Fruit fly (Drosophila melanogaster) whole organism, embryonic: ENCODE measurements around the gene Fmr1.

Source experiments
- CG10267 ChIP-seq: fragments of 200-800 bp; sonication (Bioruptor generic); optimal IDR thresholded peaks from 2 replicates; lab custom pipeline; 2018; ENCODE audit warnings: missing biosample characterization, mild to moderate bottlenecking, missing genetic modification characterization, moderate library complexity
- CG12155 ChIP-seq: fragments of 200-800 bp; sonication (Bioruptor generic); optimal IDR thresholded peaks from 3 replicates; lab custom pipeline; 2016; ENCODE audit warnings: missing biosample characterization, missing genetic modification characterization
- CG12219 ChIP-seq: fragments of 200-800 bp; sonication (Bioruptor generic); optimal IDR thresholded peaks from 3 replicates; lab custom pipeline; 2018; ENCODE audit warnings: missing biosample characterization, mild to moderate bottlenecking, missing genetic modification characterization
- CG12236 ChIP-seq: fragments of 200-800 bp; sonication (Bioruptor generic); optimal IDR thresholded peaks from 2 replicates; lab custom pipeline; 2016; ENCODE audit warnings: missing biosample characterization, missing genetic modification characterization
- CG12744 ChIP-seq: fragments of 200-800 bp; sonication (Bioruptor generic); optimal IDR thresholded peaks from 2 replicates; lab custom pipeline; 2016; ENCODE audit warnings: missing biosample characterization, missing genetic modification characterization
- CG13296 ChIP-seq: fragments of 200-800 bp; sonication (Bioruptor generic); optimal IDR thresholded peaks from 3 replicates; lab custom pipeline; 2018; ENCODE audit warnings: missing biosample characterization, mild to moderate bottlenecking, missing genetic modification characterization
- CG14667 ChIP-seq: fragments of 200-800 bp; sonication (Bioruptor generic); IDR thresholded peaks from 2 replicates; pipeline ENCODE4 v1.3.6; 2022; ENCODE audit warnings: missing biosample characterization, missing genetic modification characterization
- CG14710 ChIP-seq: fragments of 200-800 bp; sonication (Bioruptor generic); optimal IDR thresholded peaks from 3 replicates; lab custom pipeline; 2019; ENCODE audit warnings: missing biosample characterization, mild to moderate bottlenecking, missing genetic modification characterization, moderate library complexity
- CG15073 ChIP-seq: fragments of 200-800 bp; sonication (Bioruptor generic); optimal IDR thresholded peaks from 2 replicates; lab custom pipeline; 2016; ENCODE audit warnings: missing biosample characterization, missing genetic modification characterization
- CG15514 ChIP-seq: fragments of 200-800 bp; sonication (Bioruptor generic); optimal IDR thresholded peaks from 3 replicates; lab custom pipeline; 2017; ENCODE audit warnings: missing biosample characterization, missing genetic modification characterization, mild to moderate bottlenecking, moderate library complexity, missing genetic modification reagents
- CG17359 ChIP-seq: fragments of 200-800 bp; sonication (Bioruptor generic); optimal IDR thresholded peaks from 3 replicates; lab custom pipeline; 2018; ENCODE audit warnings: missing biosample characterization, mild to moderate bottlenecking, missing genetic modification characterization, moderate library complexity
- CG1792 ChIP-seq: fragments of 200-800 bp; sonication (Bioruptor generic); optimal IDR thresholded peaks from 2 replicates; lab custom pipeline; 2016; ENCODE audit warnings: missing biosample characterization, missing genetic modification characterization
- CG2120 ChIP-seq: fragments of 200-800 bp; sonication (Bioruptor generic); optimal IDR thresholded peaks from 3 replicates; lab custom pipeline; 2016; ENCODE audit warnings: missing biosample characterization, missing genetic modification characterization
- CG31441 ChIP-seq: fragments of 200-800 bp; sonication (Bioruptor generic); IDR thresholded peaks from 2 replicates; pipeline ENCODE4 v1.3.6; 2022; ENCODE audit warnings: missing biosample characterization, missing genetic modification characterization
- CG3407 ChIP-seq: fragments of 200-800 bp; sonication (Bioruptor generic); optimal IDR thresholded peaks from 2 replicates; lab custom pipeline; 2018; ENCODE audit warnings: missing biosample characterization, mild to moderate bottlenecking, missing genetic modification characterization
- CG4282 ChIP-seq: fragments of 200-800 bp; sonication (Bioruptor generic); optimal IDR thresholded peaks from 2 replicates; lab custom pipeline; 2016; ENCODE audit warnings: missing biosample characterization, missing genetic modification characterization
- CG4424 ChIP-seq: fragments of 200-800 bp; sonication (Bioruptor generic); optimal IDR thresholded peaks from 3 replicates; lab custom pipeline; 2016; ENCODE audit warnings: missing biosample characterization, missing genetic modification characterization
- CG6689 ChIP-seq: fragments of 200-800 bp; sonication (Bioruptor generic); IDR thresholded peaks from 2 replicates; pipeline ENCODE4 v1.3.6; 2022; ENCODE audit warnings: missing biosample characterization, missing genetic modification characterization
- CG8290 ChIP-seq, 3 experiments: fragments of 200-800 bp; sonication (Bioruptor generic); optimal IDR thresholded peaks; 2 replicates each; lab custom pipeline; 2016 to 2019; ENCODE audit warnings: missing biosample characterization in 3 of 3, missing genetic modification characterization in 3 of 3, mild to moderate bottlenecking in 2 of 3, moderate library complexity in 1 of 3
- CG8359 ChIP-seq: fragments of 200-800 bp; sonication (Bioruptor generic); optimal IDR thresholded peaks from 2 replicates; lab custom pipeline; 2017; ENCODE audit warnings: missing biosample characterization, mild to moderate bottlenecking, missing genetic modification characterization, borderline replicate concordance
- CG8944 ChIP-seq: fragments of 200-800 bp; sonication (Bioruptor generic); optimal IDR thresholded peaks from 3 replicates; lab custom pipeline; 2016; ENCODE audit warnings: missing biosample characterization, missing genetic modification characterization
- CG9876 ChIP-seq: fragments of 200-800 bp; sonication (Bioruptor generic); optimal IDR thresholded peaks from 2 replicates; lab custom pipeline; 2016; ENCODE audit warnings: missing biosample characterization, missing genetic modification characterization
- CoRest ChIP-seq: fragments of 200-800 bp; sonication (Bioruptor generic); optimal IDR thresholded peaks from 3 replicates; lab custom pipeline; 2018; ENCODE audit warnings: missing biosample characterization, mild to moderate bottlenecking, missing genetic modification characterization, moderate library complexity
- Dip3 ChIP-seq: fragments of 200-800 bp; sonication (Bioruptor generic); optimal IDR thresholded peaks from 3 replicates; lab custom pipeline; 2016; ENCODE audit warnings: missing biosample characterization, missing genetic modification characterization
- ERR ChIP-seq: fragments of 200-800 bp; sonication (Bioruptor generic); optimal IDR thresholded peaks from 2 replicates; lab custom pipeline; 2016; ENCODE audit warnings: missing biosample characterization, missing genetic modification characterization
- Gsc ChIP-seq: fragments of 200-800 bp; sonication (Bioruptor generic); IDR thresholded peaks from 2 replicates; pipeline ENCODE4 v1.3.6; 2022; ENCODE audit warnings: missing biosample characterization, missing genetic modification characterization
- HLH4C ChIP-seq: fragments of 200-800 bp; sonication (Bioruptor generic); IDR thresholded peaks from 3 replicates; pipeline ENCODE4 v1.3.6; 2022; ENCODE audit warnings: missing biosample characterization, missing genetic modification characterization; ENCODE audit not compliant: partially characterized antibody
- HmgZ ChIP-seq: fragments of 200-800 bp; sonication (Bioruptor generic); optimal IDR thresholded peaks from 2 replicates; lab custom pipeline; 2018; ENCODE audit warnings: missing biosample characterization, mild to moderate bottlenecking, missing genetic modification characterization
- Hsf ChIP-seq: fragments of 200-800 bp; sonication (Bioruptor generic); optimal IDR thresholded peaks from 3 replicates; lab custom pipeline; 2016; ENCODE audit warnings: missing biosample characterization, missing genetic modification characterization
- Med ChIP-seq: fragments of 200-800 bp; sonication (Bioruptor generic); peaks from one replicate; lab custom pipeline; 2016; ENCODE audit warnings: missing biosample characterization, missing genetic modification characterization, mild to moderate bottlenecking, inconsistent platforms, moderate library complexity
- Mes4 ChIP-seq: fragments of 200-800 bp; sonication (Bioruptor generic); optimal IDR thresholded peaks from 2 replicates; lab custom pipeline; 2016; ENCODE audit warnings: missing biosample characterization, missing genetic modification characterization
- NfI ChIP-seq: fragments of 200-800 bp; sonication (Bioruptor generic); optimal IDR thresholded peaks from 3 replicates; lab custom pipeline; 2018; ENCODE audit warnings: missing biosample characterization, mild to moderate bottlenecking, missing genetic modification characterization, moderate library complexity
- Rfx ChIP-seq: fragments of 200-800 bp; sonication (Bioruptor generic); IDR thresholded peaks from 2 replicates; pipeline ENCODE4 v1.3.6; 2022; ENCODE audit warnings: missing biosample characterization, missing genetic modification characterization
- Sry-β ChIP-seq: fragments of 200-800 bp; sonication (Bioruptor generic); optimal IDR thresholded peaks from 2 replicates; lab custom pipeline; 2018; ENCODE audit warnings: missing biosample characterization, mild to moderate bottlenecking, missing genetic modification characterization, moderate library complexity
- Stat92E ChIP-seq, 3 experiments: fragments of >200 bp in 2 of 3; fragments of 200-800 bp in 1 of 3; sonication (Bioruptor generic) in 1 of 3; optimal IDR thresholded peaks; 2 replicates each; lab custom pipeline; 2017 to 2019; ENCODE audit warnings: missing biosample characterization in 3 of 3, missing genetic modification characterization in 3 of 3, mild to moderate bottlenecking in 1 of 3, moderate library complexity in 1 of 3
- aop ChIP-seq: fragments of 200-800 bp; sonication (Bioruptor generic); IDR thresholded peaks from 2 replicates; pipeline ENCODE4 v1.3.6; 2022; ENCODE audit warnings: missing biosample characterization, missing genetic modification characterization
- btn ChIP-seq: fragments of 200-800 bp; sonication (Bioruptor generic); optimal IDR thresholded peaks from 2 replicates; lab custom pipeline; 2016; ENCODE audit warnings: missing biosample characterization, missing genetic modification characterization
- cas ChIP-seq: fragments of 200-800 bp; sonication (Bioruptor generic); IDR thresholded peaks from 2 replicates; pipeline ENCODE4 v1.3.6; 2022; ENCODE audit warnings: missing biosample characterization, missing genetic modification characterization
- croc ChIP-seq: fragments of 200-800 bp; sonication (Bioruptor generic); conservative IDR thresholded peaks from 3 replicates; pipeline ENCODE4 v1.3.6; 2022; ENCODE audit warnings: missing biosample characterization, missing genetic modification characterization
- gce ChIP-seq: fragments of 200-800 bp; sonication (Bioruptor generic); IDR thresholded peaks from 3 replicates; pipeline ENCODE4 v1.3.6; 2022; ENCODE audit warnings: missing biosample characterization, missing genetic modification characterization
- gro ChIP-seq: fragments of 200-800 bp; sonication (Bioruptor generic); optimal IDR thresholded peaks from 2 replicates; lab custom pipeline; 2016; ENCODE audit warnings: missing biosample characterization, missing genetic modification characterization
- her ChIP-seq: fragments of 200-800 bp; sonication (Bioruptor generic); optimal IDR thresholded peaks from 2 replicates; lab custom pipeline; 2016; ENCODE audit warnings: missing biosample characterization, missing genetic modification characterization
- jing ChIP-seq: fragments of 200-800 bp; sonication (Bioruptor generic); optimal IDR thresholded peaks from 2 replicates; lab custom pipeline; 2018; ENCODE audit warnings: missing biosample characterization, mild to moderate bottlenecking, missing genetic modification characterization
- mam ChIP-seq: fragments of 200-800 bp; sonication (Bioruptor generic); optimal IDR thresholded peaks from 3 replicates; lab custom pipeline; 2016; ENCODE audit warnings: missing biosample characterization, missing genetic modification characterization
- mld ChIP-seq: fragments of 200-800 bp; sonication (Bioruptor generic); IDR thresholded peaks from 3 replicates; pipeline ENCODE4 v1.3.6; 2022; ENCODE audit warnings: missing biosample characterization, missing genetic modification characterization; ENCODE audit not compliant: partially characterized antibody
- pzg ChIP-seq: fragments of 200-800 bp; sonication (Bioruptor generic); optimal IDR thresholded peaks from 3 replicates; lab custom pipeline; 2018; ENCODE audit warnings: missing biosample characterization, mild to moderate bottlenecking, missing genetic modification characterization, moderate library complexity
- rib ChIP-seq: fragments of 200-800 bp; sonication (Bioruptor generic); IDR thresholded peaks from 2 replicates; pipeline ENCODE4 v1.3.6; 2022; ENCODE audit warnings: missing biosample characterization, missing genetic modification characterization
- seq ChIP-seq: fragments of 200-800 bp; sonication (Bioruptor generic); IDR thresholded peaks from 2 replicates; pipeline ENCODE4 v1.3.6; 2022; ENCODE audit warnings: missing biosample characterization, missing genetic modification characterization
- trem ChIP-seq: fragments of 200-800 bp; optimal IDR thresholded peaks from 3 replicates; lab custom pipeline; 2019; ENCODE audit warnings: missing biosample characterization, mild to moderate bottlenecking, missing genetic modification characterization, moderate library complexity
- tup ChIP-seq: fragments of 200-800 bp; sonication (Bioruptor generic); optimal IDR thresholded peaks from 2 replicates; lab custom pipeline; 2016; ENCODE audit warnings: missing biosample characterization, mild to moderate bottlenecking, missing genetic modification characterization, moderate library complexity
- unc-4 ChIP-seq: fragments of 200-800 bp; sonication (Bioruptor generic); IDR thresholded peaks from 2 replicates; pipeline ENCODE4 v1.3.6; 2022; ENCODE audit warnings: missing biosample characterization, missing genetic modification characterization; ENCODE audit not compliant: partially characterized antibody

Fmr1 gene

dm6 chr3R:10053559-10053958 is 56.4 kb downstream of the Fmr1 start (continued):
- TF ChIP-seq Dip3 (GFP tag; lab: Kevin White, UChicago), result no peak
- no peak for TF ChIP-seq HLH4C (GFP tag; lab: Robert Waterston, UW)
- TF ChIP-seq gce (GFP tag; lab: Robert Waterston, UW), result no peak
- peak; percentile 21 for TF ChIP-seq CG15514
- peak; percentile 6 for TF ChIP-seq CG17359
- TF ChIP-seq seq (GFP tag; lab: Robert Waterston, UW), result no peak
- TF ChIP-seq btn (GFP tag; lab: Kevin White, UChicago), result no peak
- no peak for TF ChIP-seq CG12744 (GFP tag; lab: Kevin White, UChicago)
- TF ChIP-seq unc-4, result no peak
- no peak for TF ChIP-seq cas (GFP tag; lab: Robert Waterston, UW)
- no peak for TF ChIP-seq mam (GFP tag; lab: Kevin White, UChicago)
- TF ChIP-seq NfI, result peak; percentile 45
- no peak for TF ChIP-seq CG2120 (GFP tag; lab: Kevin White, UChicago)
- no peak for TF ChIP-seq trem (tag; lab: Kevin White, UChicago)
- no peak for TF ChIP-seq CG8359 (GFP tag; lab: Kevin White, UChicago)
- TF ChIP-seq CG10267 (tag; lab: Kevin White, UChicago), result no peak
- no peak for TF ChIP-seq Gsc (GFP tag; lab: Robert Waterston, UW)
- no peak for TF ChIP-seq CG6689 (GFP tag; lab: Robert Waterston, UW)
- no peak for TF ChIP-seq CG15073 (GFP tag; lab: Kevin White, UChicago)
- no peak for TF ChIP-seq croc
- no peak for TF ChIP-seq CG8290 (GFP tag; optimal IDR thresholded peaks at IDR 0.05; lab: Kevin White, UChicago)
- TF ChIP-seq CG8290 (tag; optimal IDR thresholded peaks at IDR 0.05; lab: Kevin White, UChicago), result no peak
- TF ChIP-seq Stat92E (GFP tag; optimal IDR thresholded peaks at IDR 0.05; lab: Kevin White, UChicago), result no peak
- no peak for TF ChIP-seq aop (GFP tag; lab: Robert Waterston, UW)
- no peak for TF ChIP-seq CG13296 (GFP tag; lab: Kevin White, UChicago)
- TF ChIP-seq CG1792 (GFP tag; lab: Kevin White, UChicago), result no peak
- TF ChIP-seq CG3407 (GFP tag; lab: Kevin White, UChicago), result no peak
- no peak for TF ChIP-seq CoRest (tag; lab: Kevin White, UChicago)
- no peak for TF ChIP-seq HmgZ (tag; lab: Kevin White, UChicago)
- no peak for TF ChIP-seq gro (GFP tag; lab: Kevin White, UChicago)
- TF ChIP-seq CG12236 (GFP tag; lab: Kevin White, UChicago), result no peak
- TF ChIP-seq pzg, result no peak
- no peak for TF ChIP-seq tup
- TF ChIP-seq CG12155 (GFP tag; lab: Kevin White, UChicago), result no peak
- TF ChIP-seq Rfx (GFP tag; lab: Robert Waterston, UW), result 0 out of 2 replicates have a peak, but pooled peaks have one; percentile 5
- no peak for TF ChIP-seq mld (GFP tag; lab: Robert Waterston, UW)
- TF ChIP-seq jing, result no peak
- no peak for TF ChIP-seq rib (GFP tag; lab: Robert Waterston, UW)
- TF ChIP-seq CG12219 (GFP tag; lab: Kevin White, UChicago), result peak; percentile 45
- TF ChIP-seq CG31441, result no peak
- TF ChIP-seq Mes4 (GFP tag; lab: Kevin White, UChicago), result no peak
- peak; percentile 76 for TF ChIP-seq Med (GFP tag; lab: Kevin White, UChicago)
- TF ChIP-seq CG9876 (GFP tag; lab: Kevin White, UChicago), result no peak
- no peak for TF ChIP-seq CG14667
- no peak for TF ChIP-seq Hsf (GFP tag; lab: Kevin White, UChicago)
- no peak for TF ChIP-seq ERR (GFP tag; lab: Kevin White, UChicago)
- no peak for TF ChIP-seq Sry-β
- no peak for TF ChIP-seq CG14710 (tag; lab: Kevin White, UChicago)
- no peak for TF ChIP-seq CG8944 (GFP tag; lab: Kevin White, UChicago)
- no peak for TF ChIP-seq CG4282 (GFP tag; lab: Kevin White, UChicago)
- TF ChIP-seq CG4424 (GFP tag; lab: Kevin White, UChicago), result no peak
- TF ChIP-seq her (GFP tag; lab: Kevin White, UChicago), result no peak
